Fruit fly (Drosophila melanogaster) whole organism, embryonic: Measurements from ENCODE around the gene CG15818.

Source experiments
- CG10274 ChIP-seq: fragments of 200-800 bp; sonication (Bioruptor generic); optimal IDR thresholded peaks from 3 replicates; lab custom pipeline; 2017; ENCODE audit warnings: missing biosample characterization, mild to moderate bottlenecking, missing genetic modification characterization
- CG10959 ChIP-seq: fragments of 200-800 bp; sonication (Bioruptor generic); IDR thresholded peaks from 2 replicates; pipeline ENCODE4 v1.3.6; 2022; ENCODE audit warnings: missing biosample characterization, missing genetic modification characterization
- CG13624 ChIP-seq: fragments of 200-800 bp; sonication (Bioruptor generic); optimal IDR thresholded peaks from 2 replicates; lab custom pipeline; 2016; ENCODE audit warnings: missing biosample characterization, missing genetic modification characterization
- CG17361 ChIP-seq: fragments of 200-800 bp; sonication (Bioruptor generic); IDR thresholded peaks from 3 replicates; pipeline ENCODE4 v1.3.6; 2022; ENCODE audit warnings: missing biosample characterization, missing genetic modification characterization
- CG31441 ChIP-seq: fragments of 200-800 bp; sonication (Bioruptor generic); IDR thresholded peaks from 2 replicates; pipeline ENCODE4 v1.3.6; 2022; ENCODE audit warnings: missing biosample characterization, missing genetic modification characterization
- CG34422 ChIP-seq: fragments of 200-800 bp; sonication (Bioruptor generic); IDR thresholded peaks from 3 replicates; pipeline ENCODE4 v1.3.6; 2022; ENCODE audit warnings: missing biosample characterization, missing genetic modification characterization
- CG3726 ChIP-seq: fragments of 200-800 bp; sonication (Bioruptor generic); IDR thresholded peaks from 3 replicates; pipeline ENCODE4, ENCODE4 v1.3.6; 2022; ENCODE audit warnings: missing biosample characterization, missing genetic modification characterization
- CG6175 ChIP-seq: fragments of 200-800 bp; sonication (Bioruptor generic); IDR thresholded peaks from 3 replicates; pipeline ENCODE4 v1.3.6; 2022; ENCODE audit warnings: missing biosample characterization, missing genetic modification characterization
- CG6791 ChIP-seq: fragments of 200-800 bp; sonication (Bioruptor generic); IDR thresholded peaks from 3 replicates; pipeline ENCODE4 v1.3.6; 2022; ENCODE audit warnings: missing biosample characterization, missing genetic modification characterization; ENCODE audit not compliant: partially characterized antibody
- CG6854 ChIP-seq: fragments of 200-800 bp; sonication (Bioruptor generic); optimal IDR thresholded peaks from 3 replicates; lab custom pipeline; 2017; ENCODE audit warnings: missing biosample characterization, mild to moderate bottlenecking, missing genetic modification characterization
- CG7928 ChIP-seq: fragments of 200-800 bp; sonication (Bioruptor generic); optimal IDR thresholded peaks from 2 replicates; lab custom pipeline; 2017; ENCODE audit warnings: missing biosample characterization, mild to moderate bottlenecking, missing genetic modification characterization
- CG8290 ChIP-seq, 3 experiments: fragments of 200-800 bp; sonication (Bioruptor generic); optimal IDR thresholded peaks; 2 replicates each; lab custom pipeline; 2016 to 2019; ENCODE audit warnings: missing biosample characterization in 3 of 3, missing genetic modification characterization in 3 of 3, mild to moderate bottlenecking in 2 of 3, moderate library complexity in 1 of 3
- CG8478 ChIP-seq: fragments of >200 bp; optimal IDR thresholded peaks from 2 replicates; lab custom pipeline; 2018
- CoRest ChIP-seq: fragments of 200-800 bp; sonication (Bioruptor generic); optimal IDR thresholded peaks from 3 replicates; lab custom pipeline; 2018; ENCODE audit warnings: missing biosample characterization, mild to moderate bottlenecking, missing genetic modification characterization, moderate library complexity
- CrebB ChIP-seq: fragments of 200-800 bp; sonication (Bioruptor generic); optimal IDR thresholded peaks from 3 replicates; lab custom pipeline; 2018; ENCODE audit warnings: missing biosample characterization, mild to moderate bottlenecking, missing genetic modification characterization
- Dbx ChIP-seq: fragments of 200-800 bp; sonication (Bioruptor generic); IDR thresholded peaks from 3 replicates; pipeline ENCODE4 v1.3.6; 2022; ENCODE audit warnings: missing biosample characterization, missing genetic modification characterization
- Dfd ChIP-seq, 2 experiments: fragments of >200 bp; optimal IDR thresholded peaks; 2 replicates each; lab custom pipeline; 2017; ENCODE audit warnings: missing biosample characterization in 2 of 2, missing genetic modification characterization in 2 of 2
- Elba2 ChIP-seq: fragments of 200-800 bp; sonication (Bioruptor generic); optimal IDR thresholded peaks from 3 replicates; lab custom pipeline; 2016; ENCODE audit warnings: missing biosample characterization, missing genetic modification characterization
- HLH4C ChIP-seq: fragments of 200-800 bp; sonication (Bioruptor generic); IDR thresholded peaks from 3 replicates; pipeline ENCODE4 v1.3.6; 2022; ENCODE audit warnings: missing biosample characterization, missing genetic modification characterization; ENCODE audit not compliant: partially characterized antibody
- Hmr ChIP-seq: fragments of 200-800 bp; sonication (Bioruptor generic); optimal IDR thresholded peaks from 3 replicates; lab custom pipeline; 2017; ENCODE audit warnings: mild to moderate bottlenecking, missing biosample characterization, missing genetic modification reagents, missing genetic modification characterization
- Hr39 ChIP-seq: fragments of >200 bp; optimal IDR thresholded peaks from 2 replicates; lab custom pipeline; 2017
- Kr ChIP-seq: fragments of 200-800 bp; sonication (Bioruptor generic); optimal IDR thresholded peaks from 2 replicates; lab custom pipeline; 2017; ENCODE audit warnings: missing biosample characterization, mild to moderate bottlenecking, missing genetic modification characterization
- Lhr ChIP-seq: fragments of 200-800 bp; sonication (Bioruptor generic); optimal IDR thresholded peaks from 3 replicates; lab custom pipeline; 2017; ENCODE audit warnings: mild to moderate bottlenecking, missing biosample characterization, missing genetic modification reagents, missing genetic modification characterization
- Mad ChIP-seq: fragments of 200-800 bp; sonication (Bioruptor generic); optimal IDR thresholded peaks from 2 replicates; lab custom pipeline; 2016; ENCODE audit warnings: missing biosample characterization, missing genetic modification characterization
- Scr ChIP-seq: fragments of 200-800 bp; sonication (Bioruptor generic); IDR thresholded peaks from 2 replicates; pipeline ENCODE4 v1.3.6; 2022; ENCODE audit warnings: missing biosample characterization, missing genetic modification characterization; ENCODE audit not compliant: partially characterized antibody
- Side ChIP-seq: fragments of 200-800 bp; sonication (Bioruptor generic); optimal IDR thresholded peaks from 2 replicates; lab custom pipeline; 2016; ENCODE audit warnings: missing biosample characterization, missing genetic modification characterization
- Sry-β ChIP-seq: fragments of 200-800 bp; sonication (Bioruptor generic); optimal IDR thresholded peaks from 2 replicates; lab custom pipeline; 2018; ENCODE audit warnings: missing biosample characterization, mild to moderate bottlenecking, missing genetic modification characterization, moderate library complexity
- Sry-δ ChIP-seq: fragments of 200-800 bp; sonication (Bioruptor generic); optimal IDR thresholded peaks from 2 replicates; lab custom pipeline; 2016; ENCODE audit warnings: missing biosample characterization, missing genetic modification characterization
- Trl ChIP-seq, 3 experiments: fragments of >200 bp in 2 of 3; fragments of 200-800 bp in 1 of 3; sonication (Bioruptor generic) in 1 of 3; optimal IDR thresholded peaks; 2 replicates in 1 of 3; 3 replicates in 2 of 3; lab custom pipeline; 2016 to 2017; ENCODE audit warnings: missing biosample characterization in 1 of 3, missing genetic modification characterization in 1 of 3
- btn ChIP-seq: fragments of 200-800 bp; sonication (Bioruptor generic); optimal IDR thresholded peaks from 2 replicates; lab custom pipeline; 2016; ENCODE audit warnings: missing biosample characterization, missing genetic modification characterization
- cas ChIP-seq: fragments of 200-800 bp; sonication (Bioruptor generic); IDR thresholded peaks from 2 replicates; pipeline ENCODE4 v1.3.6; 2022; ENCODE audit warnings: missing biosample characterization, missing genetic modification characterization
- danr ChIP-seq: fragments of 200-800 bp; sonication (Bioruptor generic); IDR thresholded peaks from 2 replicates; pipeline ENCODE4 v1.3.6; 2022; ENCODE audit warnings: missing biosample characterization, missing genetic modification characterization
- dmrt11E ChIP-seq: fragments of 200-800 bp; sonication (Bioruptor generic); optimal IDR thresholded peaks from 3 replicates; lab custom pipeline; 2018; ENCODE audit warnings: missing biosample characterization, mild to moderate bottlenecking, missing genetic modification characterization, moderate library complexity
- dpn ChIP-seq, 2 experiments: fragments of 200-800 bp; sonication (Bioruptor generic); optimal IDR thresholded peaks; 3 replicates each; lab custom pipeline; 2016; ENCODE audit warnings: missing biosample characterization in 2 of 2, missing genetic modification characterization in 2 of 2
- fd102C ChIP-seq: fragments of 200-800 bp; sonication (Bioruptor generic); optimal IDR thresholded peaks from 2 replicates; lab custom pipeline; 2018; ENCODE audit warnings: missing biosample characterization, mild to moderate bottlenecking, missing genetic modification characterization, moderate library complexity
- fd3F ChIP-seq: fragments of 200-800 bp; sonication (Bioruptor generic); optimal IDR thresholded peaks from 2 replicates; lab custom pipeline; 2018; ENCODE audit warnings: missing biosample characterization, mild to moderate bottlenecking, missing genetic modification characterization, moderate library complexity
- gem ChIP-seq: fragments of 200-800 bp; sonication (Bioruptor generic); optimal IDR thresholded peaks from 2 replicates; lab custom pipeline; 2019; ENCODE audit warnings: missing biosample characterization, mild to moderate bottlenecking, missing genetic modification characterization, moderate library complexity
- grau ChIP-seq: fragments of 200-800 bp; optimal IDR thresholded peaks from 3 replicates; lab custom pipeline; 2019; ENCODE audit warnings: missing biosample characterization, mild to moderate bottlenecking, missing genetic modification characterization, moderate library complexity
- gt ChIP-seq: fragments of 200-800 bp; sonication (Bioruptor generic); IDR thresholded peaks from 2 replicates; pipeline ENCODE4 v1.3.6; 2022; ENCODE audit warnings: missing biosample characterization, missing genetic modification characterization
- ken ChIP-seq: fragments of 200-800 bp; sonication (Bioruptor generic); IDR thresholded peaks from 3 replicates; pipeline ENCODE4 v1.3.6; 2022; ENCODE audit warnings: missing biosample characterization, missing genetic modification characterization
- lab ChIP-seq: fragments of 200-800 bp; sonication (Bioruptor generic); optimal IDR thresholded peaks from 3 replicates; lab custom pipeline; 2017; ENCODE audit warnings: missing biosample characterization, missing genetic modification characterization, mild to moderate bottlenecking, moderate library complexity, missing genetic modification reagents
- lola ChIP-seq, 3 experiments: fragments of >200 bp in 2 of 3; fragments of 200-800 bp in 1 of 3; sonication (Bioruptor generic) in 1 of 3; optimal IDR thresholded peaks; 2 replicates each; lab custom pipeline; 2017 to 2019; ENCODE audit warnings: missing biosample characterization in 3 of 3, missing genetic modification characterization in 3 of 3, mild to moderate bottlenecking in 1 of 3, moderate library complexity in 1 of 3
- pnt ChIP-seq: fragments of 200-800 bp; sonication (Bioruptor generic); optimal IDR thresholded peaks from 3 replicates; lab custom pipeline; 2016; ENCODE audit warnings: missing biosample characterization, missing genetic modification characterization
- pzg ChIP-seq: fragments of 200-800 bp; sonication (Bioruptor generic); optimal IDR thresholded peaks from 3 replicates; lab custom pipeline; 2018; ENCODE audit warnings: missing biosample characterization, mild to moderate bottlenecking, missing genetic modification characterization, moderate library complexity
- sens ChIP-seq: fragments of 200-800 bp; sonication (Bioruptor generic); peaks from one replicate; lab custom pipeline; 2016; ENCODE audit warnings: missing biosample characterization, missing genetic modification characterization
- seq ChIP-seq: fragments of 200-800 bp; sonication (Bioruptor generic); IDR thresholded peaks from 2 replicates; pipeline ENCODE4 v1.3.6; 2022; ENCODE audit warnings: missing biosample characterization, missing genetic modification characterization
- sob ChIP-seq: fragments of 200-800 bp; sonication (Bioruptor generic); IDR thresholded peaks from 2 replicates; pipeline ENCODE4 v1.3.6; 2022; ENCODE audit warnings: missing biosample characterization, missing genetic modification characterization
- twi ChIP-seq: fragments of 200-800 bp; optimal IDR thresholded peaks from 2 replicates; lab custom pipeline; 2019; ENCODE audit warnings: missing biosample characterization, mild to moderate bottlenecking, missing genetic modification characterization, moderate library complexity

Gene CG15818

dm6 chr2L:7436492-7437324 lies 26.0 kb downstream of the CG15818 start (continued):
- TF ChIP-seq CG8478 (no peak), Sry-β (GFP tag; lab: Kevin White, UChicago) (no peak), CG8290 (GFP tag; optimal IDR thresholded peaks at IDR 0.05; lab: Kevin White, UChicago) (peak; percentile 33), CG8290 (tag; optimal IDR thresholded peaks at IDR 0.05; lab: Kevin White, UChicago) (peak; percentile 22 to 97), dmrt11E (tag; lab: Kevin White, UChicago) (no peak), HLH4C (GFP tag; lab: Robert Waterston, UW) (no peak), Dbx (GFP tag; lab: Robert Waterston, UW) (peak; percentile 83), ken (GFP tag; lab: Robert Waterston, UW) (no peak), CG6854 (peak; percentile 54), CG6175 (GFP tag; lab: Robert Waterston, UW) (no peak; the same call in 2 of the 3 replicates), Trl (optimal IDR thresholded peaks at IDR 0.05; lab: Kevin White, UChicago) (no peak), Trl (GFP tag; optimal IDR thresholded peaks at IDR 0.05; lab: Kevin White, UChicago) (peak; percentile 78), CG31441 (GFP tag; lab: Robert Waterston, UW) (peak; percentile 43; the same call in 1 of the 2 replicates), CG13624 (GFP tag; lab: Kevin White, UChicago) (peak; percentile 77), Side (GFP tag; lab: Kevin White, UChicago) (peak; percentile 64), CG17361 (GFP tag; lab: Robert Waterston, UW) (peak; percentile 42; the same call in 2 of the 3 replicates), grau (tag; lab: Kevin White, UChicago) (peak; percentile 46), fd3F (GFP tag; lab: Kevin White, UChicago) (peak; percentile 82), Scr (GFP tag; lab: Robert Waterston, UW) (no peak), seq (peak; percentile 84), Elba2 (no peak), cas (GFP tag; lab: Robert Waterston, UW) (peak; percentile 58), btn (GFP tag; lab: Kevin White, UChicago) (peak; percentile 48), twi (tag; lab: Kevin White, UChicago) (no peak), CoRest (peak; percentile 59), CG10959 (GFP tag; lab: Robert Waterston, UW) (no peak), pzg (GFP tag; lab: Kevin White, UChicago) (peak; percentile 30), CG34422 (GFP tag; lab: Robert Waterston, UW) (peak; percentile 62; the same call in 1 of the 3 replicates), gem (peak; percentile 67), Dfd (GFP tag; optimal IDR thresholded peaks at IDR 0.05; lab: Kevin White, UChicago) (no peak), gt (no peak), pnt (GFP tag; lab: Kevin White, UChicago) (peak; percentile 56), sob (GFP tag; lab: Robert Waterston, UW) (peak; percentile 90), lab (GFP tag; lab: Kevin White, UChicago) (peak; percentile 91), danr (GFP tag; lab: Robert Waterston, UW) (peak; percentile 69; the same call in 1 of the 2 replicates), CG6791 (GFP tag; lab: Robert Waterston, UW) (no peak), CG10274 (GFP tag; lab: Kevin White, UChicago) (no peak), Sry-δ (GFP tag; lab: Kevin White, UChicago) (peak; percentile 43), Kr (no peak), CrebB (peak; percentile 82), Lhr (peak; percentile 34), Hmr (GFP tag; lab: Kevin White, UChicago) (peak; percentile 89), sens (GFP tag; lab: Kevin White, UChicago) (peak; percentile 93), CG3726 (GFP tag; lab: Robert Waterston, UW) (peak; percentile 66; the same call in 1 of the 3 replicates), dpn (GFP tag; optimal IDR thresholded peaks at IDR 0.05; lab: Kevin White, UChicago) (peak; percentile 51 to 88), lola (GFP tag; optimal IDR thresholded peaks at IDR 0.05; lab: Kevin White, UChicago) (no peak), CG7928 (peak; percentile 41), fd102C (no peak), Hr39 (lab: Kevin White, UChicago) (no peak), Mad (GFP tag; lab: Kevin White, UChicago) (peak; percentile 53)
